Worm (Caenorhabditis elegans): Measurements from ENCODE around the gene fbxb-75.

ce11 chrIV:4484555-4484954 is 43.6 kb upstream of the fbxb-75 start:
- TF ChIP-seq unc-39 (tag; optimal IDR thresholded peaks at IDR 0.05) (no peak), lin-11 (tag; optimal IDR thresholded peaks at IDR 0.05) (no peak), alr-1 (tag; optimal IDR thresholded peaks at IDR 0.05) (no peak), egl-27 (tag; optimal IDR thresholded peaks at IDR 0.05) (no peak), ceh-82 (tag; optimal IDR thresholded peaks at IDR 0.05) (no peak), fos-1 (tag; optimal IDR thresholded peaks at IDR 0.05) (peak; percentile 19), skn-1 (tag; optimal IDR thresholded peaks at IDR 0.05) (no peak), zag-1 (tag; optimal IDR thresholded peaks at IDR 0.05) (no peak), unc-62 (GFP tag; optimal IDR thresholded peaks at IDR 0.05) (no peak)

All from whole organism, L2 larva.